Worm (Caenorhabditis elegans): ENCODE results near the gene tig-3.

tig-3 gene

ce11 chrII:15263054-15263755 is 11.6 kb upstream of the tig-3 start (continued):
- TF ChIP-seq ceh-6 (GFP tag; optimal IDR thresholded peaks at IDR 0.05) = peak; percentile 18
- peak; percentile 49 for TF ChIP-seq dve-1 (tag; optimal IDR thresholded peaks at IDR 0.05)
- no peak for TF ChIP-seq elt-4 (tag; optimal IDR thresholded peaks at IDR 0.05)
- TF ChIP-seq ceh-34 (tag; optimal IDR thresholded peaks at IDR 0.05) = peak; percentile 93
- TF ChIP-seq dmd-4 (tag; optimal IDR thresholded peaks at IDR 0.05; ENCODE audit: borderline replicate concordance) = peak; percentile 10
- TF ChIP-seq fax-1 (tag; optimal IDR thresholded peaks at IDR 0.05) = no peak
- no peak for TF ChIP-seq unc-3 (GFP tag; conservative IDR thresholded peaks at IDR 0.05)
- TF ChIP-seq unc-3 (tag; optimal IDR thresholded peaks at IDR 0.05) = no peak
- no peak for TF ChIP-seq unc-86 (tag; optimal IDR thresholded peaks at IDR 0.05)
- TF ChIP-seq ceh-2 (tag; optimal IDR thresholded peaks at IDR 0.05) = peak; percentile 36
- no peak for TF ChIP-seq fkh-6 (tag; optimal IDR thresholded peaks at IDR 0.05)
- TF ChIP-seq K09A11.1 (tag; optimal IDR thresholded peaks at IDR 0.05; ENCODE audit: insufficient read depth) = no peak
- TF ChIP-seq ceh-22 (tag; optimal IDR thresholded peaks at IDR 0.05) = no peak
- TF ChIP-seq ceh-18 (tag; optimal IDR thresholded peaks at IDR 0.05) = peak; percentile 66
- TF ChIP-seq gmeb-2 (tag; optimal IDR thresholded peaks at IDR 0.05) = no peak
- no peak for TF ChIP-seq unc-42 (tag; optimal IDR thresholded peaks at IDR 0.05)
- peak; percentile 1 for TF ChIP-seq pqm-1 (tag; optimal IDR thresholded peaks at IDR 0.05)
- peak; percentile 25 for TF ChIP-seq sox-4 (tag; optimal IDR thresholded peaks at IDR 0.05)
- peak; percentile 99 for TF ChIP-seq pros-1 (tag; optimal IDR thresholded peaks at IDR 0.05)
- TF ChIP-seq hlh-6 (tag; optimal IDR thresholded peaks at IDR 0.05) = no peak
- no peak for TF ChIP-seq Y22D7AL.16 (tag; optimal IDR thresholded peaks at IDR 0.05)
- no peak for TF ChIP-seq ceh-48 (tag; optimal IDR thresholded peaks at IDR 0.05)
- no peak for TF ChIP-seq nhr-11 (tag; optimal IDR thresholded peaks at IDR 0.05)

ce11 chrII:15261082-15261481 is 9.5 kb upstream of the tig-3 start:
- TF ChIP-seq ceh-45 (GFP tag; IDR thresholded peaks at IDR 0.05) (0 out of 2 replicates have a peak, but pooled peaks have one; percentile 5), syd-9 (tag; optimal IDR thresholded peaks at IDR 0.05) (no peak), C08G9.2 (tag; optimal IDR thresholded peaks at IDR 0.05) (peak; percentile 31), ets-4 (tag; optimal IDR thresholded peaks at IDR 0.05) (no peak), gmeb-2 (tag; optimal IDR thresholded peaks at IDR 0.05) (no peak), elt-4 (tag; optimal IDR thresholded peaks at IDR 0.05) (no peak), pqm-1 (tag; optimal IDR thresholded peaks at IDR 0.05) (no peak), ceh-18 (tag; optimal IDR thresholded peaks at IDR 0.05) (no peak), ttx-3 (tag; optimal IDR thresholded peaks at IDR 0.05) (no peak), ceh-48 (tag; optimal IDR thresholded peaks at IDR 0.05) (no peak), sox-2 (GFP tag; IDR thresholded peaks at IDR 0.05) (no peak), ceh-22 (tag; optimal IDR thresholded peaks at IDR 0.05) (no peak), unc-55 (GFP tag; optimal IDR thresholded peaks at IDR 0.05) (no peak), hlh-15 (tag; optimal IDR thresholded peaks at IDR 0.05) (no peak), mec-3 (tag; optimal IDR thresholded peaks at IDR 0.05; ENCODE audit: borderline replicate concordance) (peak; percentile 46), F13H6.1 (tag; optimal IDR thresholded peaks at IDR 0.05) (no peak), eyg-1 (tag; optimal IDR thresholded peaks at IDR 0.05) (no peak), hlh-8 (tag; optimal IDR thresholded peaks at IDR 0.05) (no peak), nhr-232 (tag; optimal IDR thresholded peaks at IDR 0.05) (no peak), npax-4 (tag; optimal IDR thresholded peaks at IDR 0.05) (no peak), ceh-24 (tag; optimal IDR thresholded peaks at IDR 0.05) (no peak)

- TF ChIP-seq syd-9 (tag; optimal IDR thresholded peaks at IDR 0.05) = no peak
- no peak for TF ChIP-seq hlh-8 (tag; optimal IDR thresholded peaks at IDR 0.05)
- TF ChIP-seq npax-4 (tag; optimal IDR thresholded peaks at IDR 0.05) = no peak
- no peak for TF ChIP-seq unc-3 (GFP tag; conservative IDR thresholded peaks at IDR 0.05)
- TF ChIP-seq unc-3 (tag; optimal IDR thresholded peaks at IDR 0.05) = no peak
- no peak for TF ChIP-seq pros-1 (tag; optimal IDR thresholded peaks at IDR 0.05)
- no peak for TF ChIP-seq ceh-22 (tag; optimal IDR thresholded peaks at IDR 0.05)
- no peak for TF ChIP-seq hlh-15 (tag; optimal IDR thresholded peaks at IDR 0.05)
- no peak for TF ChIP-seq C08G9.2 (tag; optimal IDR thresholded peaks at IDR 0.05)
- TF ChIP-seq ztf-16 (tag; optimal IDR thresholded peaks at IDR 0.05) = no peak
- no peak for TF ChIP-seq pat-9 (tag; optimal IDR thresholded peaks at IDR 0.05)
- TF ChIP-seq ceh-45 (GFP tag; IDR thresholded peaks at IDR 0.05) = no peak
- TF ChIP-seq ttx-3 (tag; optimal IDR thresholded peaks at IDR 0.05) = no peak
- TF ChIP-seq ceh-48 (tag; optimal IDR thresholded peaks at IDR 0.05) = no peak
- no peak for TF ChIP-seq ceh-19 (GFP tag; optimal IDR thresholded peaks at IDR 0.05)
- TF ChIP-seq F13H6.1 (tag; optimal IDR thresholded peaks at IDR 0.05) = no peak
- no peak for TF ChIP-seq gmeb-2 (tag; optimal IDR thresholded peaks at IDR 0.05)
Observed at ce11 chrII:15260551-15260950, 9.0 kb upstream of the tig-3 start.

Measured in whole organism, late embryonic.